Fruit fly (Drosophila melanogaster): Measurements from ENCODE around the gene rumi.
A peak's percentile ranks its signal among the peaks of the same experiment; 100 is the strongest.

rumi gene

DNA sequence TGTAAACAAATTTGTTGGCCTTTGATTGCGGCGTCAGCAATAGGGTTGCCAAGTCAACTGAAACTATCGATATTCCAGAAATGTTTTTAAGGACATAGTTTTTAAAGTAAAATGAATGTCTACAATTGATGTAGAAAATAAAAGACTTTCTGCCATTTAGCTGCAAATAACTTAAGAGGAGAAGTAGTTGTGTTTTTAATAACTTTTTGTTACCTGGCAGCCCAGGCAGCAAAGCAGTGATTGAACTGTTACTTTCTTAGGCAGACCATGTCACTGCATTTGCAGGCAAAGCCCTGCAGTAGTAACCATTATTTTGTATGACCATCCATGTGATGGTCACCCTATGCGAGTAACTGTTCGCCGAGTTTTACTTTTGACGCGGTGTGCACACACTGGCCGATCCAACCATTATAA lies at the start of gene rumi, which contains the start of the genes CG7029 and Usp12-46:
Gene rumi (minus strand): TSS at position 64 of the 414 bp plus-strand sequence.
Gene CG7029 (plus strand): TSS at position 368 of the 414 bp plus-strand sequence.
Gene Usp12-46 (plus strand): TSS at position 368 of the 414 bp plus-strand sequence.
- TF ChIP-seq CG17801 (GFP tag; optimal IDR thresholded peaks at IDR 0.05; ENCODE audit: partially characterized antibody): peak; percentile 67

DNA sequence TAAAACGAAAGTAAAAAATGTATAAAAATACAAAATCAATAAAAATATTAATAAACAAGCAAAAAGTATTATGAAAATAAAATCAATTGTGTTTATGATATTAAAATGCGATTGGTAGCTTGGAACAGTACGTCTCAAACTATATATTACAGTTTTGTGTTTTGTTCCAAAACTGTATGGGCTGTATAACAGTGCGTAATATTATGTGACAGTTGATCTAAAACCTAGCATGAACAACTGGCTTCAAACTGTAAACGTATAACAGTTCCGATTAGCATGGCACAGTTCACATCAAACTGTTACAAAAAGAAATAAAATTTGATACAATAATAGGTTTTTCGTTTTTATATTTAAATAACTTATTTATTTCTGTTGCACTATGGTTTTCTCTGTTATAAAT lies 43.6 kb upstream of the rumi start:
- no peak for TF ChIP-seq CG17801 (GFP tag; optimal IDR thresholded peaks at IDR 0.05; ENCODE audit: partially characterized antibody)

DNA sequence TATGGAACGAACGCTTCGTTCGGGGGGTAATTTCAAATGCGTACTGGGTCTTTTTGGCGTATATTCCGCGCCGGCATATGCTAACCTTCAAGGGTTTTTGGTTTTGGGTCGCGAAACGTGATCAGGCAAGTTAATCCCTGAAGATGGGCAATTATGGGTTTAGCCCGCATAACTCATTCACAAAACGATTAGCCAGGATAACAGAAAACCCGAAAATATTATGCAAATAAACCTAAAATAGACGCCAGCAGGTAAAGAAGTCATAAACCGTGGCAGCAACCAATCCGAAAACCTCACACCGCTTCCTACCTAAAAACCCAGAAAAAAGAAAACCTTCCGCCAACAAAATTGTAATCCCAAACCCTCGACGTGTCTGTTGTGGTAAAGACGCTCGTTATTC lies 38.7 kb upstream of the rumi start:
- no peak for TF ChIP-seq CG17801 (GFP tag; optimal IDR thresholded peaks at IDR 0.05; ENCODE audit: partially characterized antibody)

DNA sequence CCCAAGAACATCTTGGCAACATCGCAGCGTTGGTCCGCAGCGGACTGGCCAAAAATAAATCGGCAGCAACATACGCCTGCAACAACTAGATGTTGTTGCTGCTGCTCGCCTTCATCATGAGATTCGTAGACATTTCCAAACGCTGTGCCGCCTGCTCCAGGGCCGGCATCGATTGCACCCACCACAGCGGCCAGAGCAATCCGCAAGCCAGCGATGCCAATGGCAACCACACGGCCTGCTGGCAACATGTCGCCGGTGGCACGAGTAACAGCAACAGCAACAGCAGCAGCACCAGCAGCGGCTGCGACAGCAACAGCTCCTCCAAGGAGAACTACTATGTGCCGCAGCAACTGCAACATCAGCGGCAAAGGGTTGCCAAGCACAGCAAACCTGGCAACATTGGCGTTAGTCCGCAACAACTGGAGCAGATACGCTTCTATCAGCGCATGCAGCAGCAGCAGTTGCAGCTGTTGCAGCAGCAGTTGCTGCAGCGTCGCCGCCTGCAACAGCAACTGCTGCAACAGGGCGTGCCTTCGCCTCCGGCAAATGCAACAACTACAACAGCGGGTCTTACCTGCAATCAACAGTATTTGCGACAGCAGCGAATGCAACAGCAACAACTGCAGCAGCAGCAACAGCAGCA lies 34.4 kb upstream of the rumi start:
- TF ChIP-seq CG17801 (GFP tag; optimal IDR thresholded peaks at IDR 0.05; ENCODE audit: partially characterized antibody): no peak

DNA sequence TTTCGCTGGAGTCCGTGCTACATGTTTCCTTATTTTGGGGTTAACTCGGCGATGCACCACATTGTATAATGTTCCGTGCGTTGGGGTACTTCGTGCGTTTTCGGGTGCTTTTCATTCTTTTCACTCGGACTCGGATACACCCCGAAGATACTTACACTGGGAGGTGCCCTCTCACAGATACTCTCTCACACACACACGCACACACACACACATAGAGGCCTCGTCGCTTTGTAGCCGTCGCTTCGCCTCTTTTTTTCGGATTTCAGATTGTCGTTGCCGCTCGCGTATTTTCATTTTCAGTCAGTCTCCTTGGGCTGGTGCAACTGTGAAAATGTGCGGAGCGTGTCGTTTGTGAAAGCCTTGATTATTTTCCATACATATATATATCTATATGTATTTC lies 31.0 kb upstream of the rumi start:
- peak; percentile 75 for TF ChIP-seq CG17801 (GFP tag; optimal IDR thresholded peaks at IDR 0.05; ENCODE audit: partially characterized antibody)

DNA sequence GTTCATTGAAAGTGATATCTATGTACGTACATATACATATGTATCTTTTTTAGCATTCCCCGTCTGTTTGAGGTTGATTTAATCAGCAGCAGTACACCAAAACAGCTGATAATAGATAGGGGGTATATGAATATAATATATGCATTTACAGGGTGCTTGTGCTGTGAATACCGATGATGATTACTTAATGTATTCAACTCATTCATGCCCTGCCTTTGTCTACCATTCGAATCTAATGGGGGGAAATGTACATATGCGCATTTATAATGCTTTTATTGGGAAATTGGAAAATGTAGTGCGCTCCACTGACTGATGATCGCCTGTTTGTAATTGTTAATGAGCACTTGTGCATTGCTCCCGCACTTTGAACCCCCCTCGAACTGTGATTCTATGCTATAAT lies 29.7 kb upstream of the rumi start:
- TF ChIP-seq CG17801 (GFP tag; optimal IDR thresholded peaks at IDR 0.05; ENCODE audit: partially characterized antibody): no peak

DNA sequence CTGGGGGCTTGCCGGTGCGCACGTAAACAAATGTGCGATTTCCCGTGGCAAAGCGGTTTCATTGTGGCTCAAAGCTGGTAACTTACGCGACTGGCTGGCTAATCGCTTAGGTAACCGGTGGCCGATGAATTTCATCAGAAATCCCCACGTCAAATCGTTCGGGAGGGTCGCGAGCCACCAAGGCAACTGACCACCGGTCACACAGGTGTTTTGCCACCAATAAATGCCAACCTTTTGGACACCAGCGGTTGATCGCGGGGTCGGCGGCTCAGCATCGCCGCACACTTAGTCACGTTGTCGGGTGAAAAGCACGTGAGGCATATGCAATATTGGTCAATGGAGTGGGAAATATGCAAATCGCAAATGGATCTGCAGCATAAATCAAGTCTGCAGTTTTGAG lies 26.1 kb upstream of the rumi start:
- TF ChIP-seq CG17801 (GFP tag; optimal IDR thresholded peaks at IDR 0.05; ENCODE audit: partially characterized antibody): no peak

DNA sequence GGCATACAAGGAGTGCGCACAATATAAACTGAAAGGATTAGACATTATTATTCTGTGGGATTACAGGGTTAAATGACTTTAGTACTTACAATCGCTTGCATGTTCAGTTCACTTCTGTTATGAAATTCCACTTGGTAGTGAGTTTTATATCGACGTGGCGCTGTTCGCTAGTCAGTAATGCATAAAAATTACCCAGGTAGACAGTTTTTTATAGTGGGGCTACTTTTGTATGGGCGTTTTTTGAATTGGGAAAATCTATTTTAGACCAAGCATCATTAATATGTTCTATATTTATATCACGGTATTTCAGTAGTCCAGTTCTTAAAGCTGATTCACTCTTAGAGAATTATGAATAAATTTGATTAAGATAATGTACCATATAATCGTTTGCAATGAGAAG lies 21.3 kb upstream of the rumi start, which contains the start of gene CG43095:
Gene CG43095 (minus strand): TSS at position 101 of the 400 bp plus-strand sequence.
- no peak for TF ChIP-seq CG17801 (GFP tag; optimal IDR thresholded peaks at IDR 0.05; ENCODE audit: partially characterized antibody)

DNA sequence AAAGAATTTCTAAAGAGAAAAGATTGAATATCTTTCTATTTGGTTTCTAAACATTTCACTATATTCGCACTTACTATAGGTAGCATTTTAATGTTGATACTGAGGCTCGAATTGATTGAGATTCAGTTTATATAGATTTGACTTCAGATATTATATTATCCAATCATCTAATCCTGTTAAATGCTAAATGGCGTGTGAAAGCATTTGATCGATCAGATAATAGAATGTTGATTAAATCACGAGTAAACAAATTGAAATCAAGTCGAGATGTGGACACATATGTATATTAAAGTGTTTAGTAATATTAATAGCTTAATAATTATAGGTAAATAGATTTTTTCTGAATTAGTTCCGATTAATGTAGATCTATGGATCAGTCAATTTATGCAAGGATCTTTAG lies 20.5 kb upstream of the rumi start, which contains the start of gene CG43094:
Gene CG43094 (minus strand): TSS at position 101 of the 400 bp plus-strand sequence.
- TF ChIP-seq CG17801 (GFP tag; optimal IDR thresholded peaks at IDR 0.05; ENCODE audit: partially characterized antibody): no peak

DNA sequence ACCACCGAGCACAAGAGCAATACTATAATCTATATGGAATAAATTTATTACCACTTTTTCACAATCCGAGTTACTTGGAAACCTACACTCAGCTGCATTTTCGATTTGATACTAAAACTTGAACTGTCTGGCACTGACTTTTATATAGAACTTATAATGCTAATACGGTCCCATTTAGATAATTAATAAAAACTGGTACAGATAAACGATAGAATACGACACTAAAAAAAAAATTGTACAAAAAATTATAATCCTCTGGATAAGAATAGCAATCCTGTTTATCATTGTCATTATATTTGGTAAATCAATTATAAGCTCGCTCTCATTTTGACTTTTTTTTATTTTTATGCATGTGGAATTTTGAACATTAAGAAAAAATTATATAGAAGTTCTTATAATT lies 19.8 kb upstream of the rumi start, which contains the start of gene CG43093:
Gene CG43093 (minus strand): TSS at position 101 of the 400 bp plus-strand sequence.
- no peak for TF ChIP-seq CG17801 (GFP tag; optimal IDR thresholded peaks at IDR 0.05; ENCODE audit: partially characterized antibody)

DNA sequence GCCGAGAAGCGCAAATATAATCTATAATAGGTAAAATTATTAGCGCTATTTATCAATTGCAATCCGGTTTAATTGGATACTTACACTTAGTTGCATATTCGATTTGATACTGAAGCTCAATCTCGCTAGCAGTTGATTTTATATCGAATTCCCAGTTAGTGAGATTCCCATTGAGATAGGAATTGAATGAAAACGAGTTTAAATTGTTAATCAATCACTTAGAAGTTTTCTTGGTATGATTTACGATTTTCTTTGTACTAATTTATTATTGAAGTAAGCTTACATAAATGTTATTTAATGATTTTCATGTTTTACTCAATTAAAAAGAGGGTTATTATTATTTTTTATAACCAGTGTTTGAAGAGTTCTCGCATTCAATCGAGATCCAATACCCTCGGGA lies 19.2 kb upstream of the rumi start, which contains the start of gene CG43092:
Gene CG43092 (minus strand): TSS at position 101 of the 400 bp plus-strand sequence.
- TF ChIP-seq CG17801 (GFP tag; optimal IDR thresholded peaks at IDR 0.05; ENCODE audit: partially characterized antibody): no peak

DNA sequence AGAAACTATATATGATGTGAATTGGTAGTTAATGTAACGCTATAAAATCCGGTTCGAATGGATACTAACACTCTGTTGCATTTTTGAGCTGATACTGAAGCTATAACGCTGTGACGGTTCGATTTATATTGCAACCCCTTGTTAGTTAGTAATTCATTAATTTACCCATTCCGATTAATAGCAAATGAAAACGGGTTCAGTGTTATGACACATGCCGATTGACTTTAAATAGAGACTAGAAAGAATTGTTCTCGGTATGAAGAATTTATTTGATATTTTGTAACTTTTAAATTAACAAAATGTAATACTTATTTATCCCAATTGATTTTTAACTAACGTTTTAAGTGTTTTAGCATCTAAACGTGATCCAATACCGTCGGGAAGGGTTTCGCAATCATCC lies 18.2 kb upstream of the rumi start, which contains the start of gene CG43091:
Gene CG43091 (minus strand): TSS at position 101 of the 400 bp plus-strand sequence.
- TF ChIP-seq CG17801 (GFP tag; optimal IDR thresholded peaks at IDR 0.05; ENCODE audit: partially characterized antibody): no peak

DNA sequence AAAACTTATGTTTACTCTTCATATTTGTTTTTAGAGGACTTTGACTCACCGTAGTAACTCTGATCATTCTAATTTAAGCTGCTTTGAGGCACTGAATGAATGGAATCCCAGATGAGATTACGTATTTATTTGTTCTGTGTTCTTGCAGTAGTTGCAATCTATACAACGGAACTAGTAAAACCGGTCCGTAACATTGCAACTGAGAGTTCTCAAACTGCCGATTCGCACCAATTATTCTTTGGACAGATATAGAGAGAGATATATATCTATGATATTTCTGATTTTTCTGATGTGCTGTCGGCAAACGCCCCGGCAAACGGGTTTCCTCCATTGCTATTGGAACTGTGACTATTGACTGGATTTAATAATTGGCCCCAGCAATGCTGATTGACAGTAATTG lies 17.2 kb upstream of the rumi start, which contains the start of gene CG13841:
Gene CG13841 (minus strand): TSS at position 101 of the 400 bp plus-strand sequence.
- no peak for TF ChIP-seq CG17801 (GFP tag; optimal IDR thresholded peaks at IDR 0.05; ENCODE audit: partially characterized antibody)

DNA sequence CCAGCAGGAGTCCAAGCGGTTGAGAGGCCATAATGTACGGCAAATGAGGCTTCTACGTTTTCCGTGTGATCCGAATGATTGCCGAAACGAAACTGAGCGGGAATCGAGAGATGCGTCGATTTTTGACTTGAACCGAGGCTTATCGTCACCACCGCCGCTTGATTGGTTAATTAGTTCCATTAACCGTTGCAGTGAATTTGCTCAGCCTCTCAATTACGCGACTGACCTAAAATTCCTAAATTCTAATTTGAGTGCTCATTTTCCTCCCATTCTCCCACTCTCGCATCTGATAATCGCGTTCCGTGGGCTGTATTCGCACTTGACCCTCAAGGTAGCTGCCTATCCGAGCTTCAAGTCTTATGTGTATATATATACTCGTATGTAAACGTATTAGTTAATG lies 15.7 kb upstream of the rumi start, which contains the start of gene Nepl15:
Gene Nepl15 (minus strand): TSS at position 101 of the 400 bp plus-strand sequence.
- TF ChIP-seq CG17801 (GFP tag; optimal IDR thresholded peaks at IDR 0.05; ENCODE audit: partially characterized antibody): no peak

DNA sequence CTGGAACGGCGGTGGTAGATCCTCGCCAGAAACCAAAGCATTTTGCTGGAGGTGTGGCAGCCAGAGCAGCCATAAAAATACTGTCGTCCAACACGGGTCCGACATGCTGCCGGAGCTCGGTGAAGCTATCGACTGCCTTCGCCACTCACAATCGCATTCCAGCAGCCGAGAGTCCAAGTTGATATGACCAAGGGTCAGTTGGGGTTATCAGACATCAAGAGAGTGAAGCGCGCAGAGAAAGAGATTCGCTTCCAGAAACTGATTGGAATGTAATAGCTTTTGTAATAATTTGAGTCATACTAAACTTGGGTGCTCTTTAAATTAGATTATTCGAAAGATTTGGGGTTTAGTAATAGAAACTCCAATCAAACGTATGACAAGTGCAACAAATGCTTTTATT lies 13.2 kb upstream of the rumi start, which contains the start of gene Nepl14:
Gene Nepl14 (minus strand): TSS at position 125 of the 400 bp plus-strand sequence.
- TF ChIP-seq CG17801 (GFP tag; optimal IDR thresholded peaks at IDR 0.05; ENCODE audit: partially characterized antibody): no peak

DNA sequence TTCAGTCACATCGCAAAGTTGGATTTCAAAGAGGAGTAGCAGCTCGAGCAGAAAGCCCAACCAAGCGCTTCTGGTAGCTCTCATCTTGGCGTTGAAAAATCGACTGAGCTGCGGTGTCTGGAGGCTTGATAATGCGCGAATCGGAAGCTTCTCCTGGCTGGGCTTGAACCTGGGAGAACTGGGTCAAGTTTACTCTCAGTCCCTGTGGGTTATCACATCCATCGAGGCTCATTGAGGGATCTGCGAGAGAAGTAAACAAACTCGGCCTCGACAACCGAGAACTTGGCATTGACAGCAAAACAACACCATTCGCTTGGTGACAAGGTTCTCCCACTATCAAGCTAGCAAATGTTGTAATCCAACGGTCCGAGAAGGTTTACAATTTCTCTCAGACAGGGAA lies 10.6 kb upstream of the rumi start, which contains the start of gene Nepl13:
Gene Nepl13 (minus strand): TSS at position 89 of the 400 bp plus-strand sequence.
- TF ChIP-seq CG17801 (GFP tag; optimal IDR thresholded peaks at IDR 0.05; ENCODE audit: partially characterized antibody): no peak

Data from ovary, adult (tissue).